Fruit fly (Drosophila melanogaster) whole organism: ENCODE data around the gene t-cup.

ENCODE experiments used
- CG8478 ChIP-seq: fragments of >200 bp; optimal IDR thresholded peaks from 2 replicates; lab custom pipeline; 2018; ENCODE audit warnings: inconsistent platforms
- Dll ChIP-seq: fragments of >200 bp; optimal IDR thresholded peaks from 2 replicates; lab custom pipeline; 2017
- EcR ChIP-seq, 2 experiments: fragments of >200 bp; optimal IDR thresholded peaks; 2 replicates each; lab custom pipeline; 2017; ENCODE audit warnings: missing biosample characterization in 2 of 2, missing genetic modification characterization in 2 of 2, missing genetic modification reagents in 2 of 2
- pan ChIP-seq: fragments of >200 bp; optimal IDR thresholded peaks from 2 replicates; lab custom pipeline; 2017
- psq ChIP-seq: fragments of >200 bp; optimal IDR thresholded peaks from 2 replicates; lab custom pipeline; 2017
- usp ChIP-seq: fragments of >200 bp; optimal IDR thresholded peaks from 2 replicates; lab custom pipeline; 2017; ENCODE audit warnings: missing biosample characterization, missing genetic modification characterization, mixed read lengths

The t-cup gene

DNA sequence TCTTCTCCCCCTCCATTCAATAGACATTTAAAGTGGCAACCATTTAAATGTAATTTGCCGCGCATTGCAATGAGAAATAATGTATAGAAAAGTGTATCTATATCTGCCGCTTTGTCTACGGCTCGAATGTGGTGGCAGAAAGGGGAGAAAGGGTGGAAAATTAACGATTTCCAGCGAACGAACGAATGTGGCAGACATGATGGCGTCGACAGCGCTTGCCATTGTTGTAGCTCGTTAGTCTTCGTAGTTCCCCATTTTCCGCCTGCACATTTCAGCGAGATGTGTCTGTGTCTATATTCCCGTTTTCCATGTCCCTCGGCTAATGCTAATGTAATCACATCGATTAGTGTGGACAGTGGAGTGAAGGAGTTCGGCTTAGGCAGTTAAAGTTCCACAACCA, 15.4 kb upstream of the t-cup start:
- TF ChIP-seq psq (lab: Kevin White, UChicago): no peak
- TF ChIP-seq Dll: no peak
- no peak for TF ChIP-seq CG8478 (lab: Kevin White, UChicago)
- TF ChIP-seq EcR (GFP tag; optimal IDR thresholded peaks at IDR 0.05; lab: Kevin White, UChicago): no peak

DNA sequence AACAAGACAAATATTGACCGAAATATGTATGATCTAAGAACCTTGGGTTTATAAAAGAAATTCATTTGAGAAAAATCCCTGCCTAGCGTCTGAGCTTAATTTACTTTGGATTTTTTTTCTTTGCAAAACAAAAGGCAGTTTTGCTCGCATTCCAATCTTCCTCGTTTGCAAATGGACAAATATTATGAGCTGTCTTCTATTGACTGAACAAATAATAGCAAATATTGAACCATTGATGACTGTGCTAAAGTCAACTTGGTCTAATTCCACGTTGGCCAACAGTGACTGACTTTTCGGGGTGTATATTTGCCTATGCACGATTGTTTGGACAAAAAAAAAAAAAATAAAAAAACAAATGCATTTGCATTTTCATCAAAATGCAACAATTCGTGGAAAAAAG, 12.3 kb upstream of the t-cup start:
- TF ChIP-seq EcR (GFP tag; optimal IDR thresholded peaks at IDR 0.05; lab: Kevin White, UChicago) (no peak), Dll (no peak), psq (lab: Kevin White, UChicago) (no peak), pan (lab: Kevin White, UChicago) (no peak), usp (GFP tag; lab: Kevin White, UChicago) (no peak), CG8478 (lab: Kevin White, UChicago) (no peak)

DNA sequence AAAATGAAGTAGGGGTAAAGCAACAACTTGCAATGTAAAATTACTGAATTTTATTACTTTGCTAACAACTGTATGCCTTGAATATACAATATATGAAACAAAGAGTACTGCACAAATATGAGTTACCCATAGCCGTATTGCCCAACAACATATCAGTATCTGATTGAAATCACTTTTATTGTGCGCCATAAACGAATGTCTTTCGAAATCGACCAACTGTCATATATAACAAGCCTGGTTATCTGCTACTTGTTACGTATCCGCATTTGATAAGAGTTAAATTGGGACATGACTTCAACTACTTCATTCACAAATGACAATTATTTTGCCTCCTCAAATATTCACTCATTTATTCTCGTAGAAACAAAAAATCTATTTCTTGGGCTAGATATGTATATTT, 11.5 kb upstream of the t-cup start:
- no peak for TF ChIP-seq Dll
- TF ChIP-seq CG8478 (lab: Kevin White, UChicago): no peak
- no peak for TF ChIP-seq pan (lab: Kevin White, UChicago)
- TF ChIP-seq EcR (GFP tag; optimal IDR thresholded peaks at IDR 0.05; lab: Kevin White, UChicago): no peak
- TF ChIP-seq usp (GFP tag; lab: Kevin White, UChicago): no peak
- no peak for TF ChIP-seq psq (lab: Kevin White, UChicago)

DNA sequence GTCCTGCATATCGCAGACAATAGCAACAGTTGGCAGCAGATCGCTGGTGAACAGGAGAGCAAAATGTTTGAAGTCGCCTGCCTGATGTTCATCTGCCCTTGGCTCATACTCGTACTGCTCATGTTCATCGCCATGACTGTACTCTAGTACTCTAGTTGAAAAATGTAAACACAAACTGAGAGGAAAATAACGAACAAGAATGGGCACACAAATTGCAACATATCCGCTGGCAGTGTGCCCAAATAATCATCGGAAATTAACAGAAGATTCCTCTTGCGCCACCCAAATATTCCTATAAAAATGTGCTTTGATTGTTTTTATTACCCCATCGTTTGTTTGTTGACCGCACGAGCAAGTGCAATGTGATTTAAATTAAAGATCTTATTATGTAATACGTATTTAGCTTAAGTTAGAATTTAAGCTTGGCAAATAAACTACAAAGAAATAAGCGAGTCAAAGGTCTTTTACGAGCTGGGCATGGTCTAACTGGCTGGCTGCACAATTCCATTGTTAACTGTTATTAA, 11.0 kb upstream of the t-cup start:
- TF ChIP-seq psq (lab: Kevin White, UChicago): no peak
- TF ChIP-seq pan (lab: Kevin White, UChicago): no peak
- TF ChIP-seq CG8478 (lab: Kevin White, UChicago): no peak
- no peak for TF ChIP-seq Dll
- TF ChIP-seq usp (GFP tag; lab: Kevin White, UChicago): no peak
- no peak for TF ChIP-seq EcR (GFP tag; optimal IDR thresholded peaks at IDR 0.05; lab: Kevin White, UChicago)

DNA sequence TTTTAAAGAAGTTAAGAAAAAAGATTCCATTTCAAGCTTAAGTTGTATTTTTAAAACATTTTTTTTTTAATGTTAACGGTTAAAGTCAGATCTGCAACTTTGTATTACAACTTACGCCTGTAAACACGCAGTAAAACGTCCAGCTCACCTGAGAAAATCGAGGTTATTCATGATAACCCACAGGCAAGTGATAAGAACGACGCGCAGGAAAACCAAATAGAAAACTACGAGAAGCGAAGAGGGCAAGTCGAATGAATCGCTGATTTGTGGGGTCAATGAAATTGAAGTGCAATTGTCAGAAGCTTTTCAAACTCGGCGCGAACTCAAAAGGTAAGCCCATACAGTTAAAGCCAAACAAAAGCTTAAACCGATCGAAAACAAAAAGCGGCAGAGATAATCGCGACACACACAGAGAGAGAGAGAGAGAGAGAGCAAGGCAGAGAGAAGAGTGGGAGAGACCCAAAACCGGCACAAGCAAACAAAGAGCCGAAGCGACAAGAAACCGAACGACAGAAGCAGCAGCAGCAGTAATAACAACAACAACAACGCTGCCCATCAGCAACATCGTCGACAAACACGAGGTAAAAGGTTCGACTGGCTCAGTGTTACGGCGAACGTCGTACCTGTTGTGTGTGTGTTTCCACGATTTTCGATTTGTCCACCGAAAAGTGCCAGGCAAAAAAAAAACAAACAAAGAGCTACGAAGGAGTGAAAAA, 10.4 kb upstream of the t-cup start, which contains the start of gene CG43051:
CG43051 (plus strand) TSS at position 602 of the 716 bp plus-strand sequence.
- TF ChIP-seq EcR (GFP tag; optimal IDR thresholded peaks at IDR 0.05; lab: Kevin White, UChicago): peak; percentile 3 to 30
- no peak for TF ChIP-seq pan (lab: Kevin White, UChicago)

DNA sequence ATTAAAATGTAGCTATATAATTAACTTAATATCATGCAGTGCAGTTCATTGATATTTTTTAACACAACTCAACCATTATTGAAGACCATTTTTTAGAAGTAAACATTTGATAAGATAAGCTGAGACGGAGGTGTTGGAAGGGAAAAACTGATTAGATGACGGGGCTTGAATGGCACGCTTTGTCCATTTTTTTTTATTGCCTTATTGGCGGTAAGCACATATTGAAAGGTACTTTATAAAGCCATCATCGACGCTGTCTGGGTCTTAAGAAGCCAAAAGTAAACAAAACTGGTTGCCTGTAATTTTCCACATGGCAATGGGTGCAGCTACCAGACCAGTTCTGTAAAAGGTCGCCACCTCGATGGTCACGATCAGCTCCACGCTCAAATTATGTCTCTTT, 9.6 kb upstream of the t-cup start:
- TF ChIP-seq CG8478 (lab: Kevin White, UChicago) (no peak), EcR (GFP tag; optimal IDR thresholded peaks at IDR 0.05; lab: Kevin White, UChicago) (no peak), pan (lab: Kevin White, UChicago) (no peak), usp (GFP tag; lab: Kevin White, UChicago) (no peak), psq (lab: Kevin White, UChicago) (no peak), Dll (no peak)

DNA sequence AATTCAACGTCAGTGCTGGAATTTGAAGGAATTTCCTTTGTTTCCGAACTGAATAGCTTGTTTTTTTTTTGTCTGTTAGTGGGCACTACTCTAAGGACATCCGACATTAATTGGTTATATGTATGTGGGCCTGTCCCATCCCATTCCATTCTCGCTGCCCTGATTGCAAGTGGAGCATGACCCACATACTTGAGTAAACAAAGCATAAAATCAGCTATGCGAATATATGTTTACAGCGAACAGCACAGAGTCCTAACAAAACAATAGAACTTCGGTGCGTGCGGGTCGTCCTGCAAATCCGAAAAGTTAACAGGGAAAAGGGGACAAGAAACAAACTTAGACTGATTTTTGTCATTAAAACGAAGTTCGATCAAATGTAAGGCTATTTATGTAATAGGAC, 8.5 kb upstream of the t-cup start:
- TF ChIP-seq EcR (GFP tag; optimal IDR thresholded peaks at IDR 0.05; lab: Kevin White, UChicago) (no peak), psq (lab: Kevin White, UChicago) (no peak), usp (GFP tag; lab: Kevin White, UChicago) (no peak), Dll (no peak), CG8478 (lab: Kevin White, UChicago) (no peak), pan (lab: Kevin White, UChicago) (no peak)

DNA sequence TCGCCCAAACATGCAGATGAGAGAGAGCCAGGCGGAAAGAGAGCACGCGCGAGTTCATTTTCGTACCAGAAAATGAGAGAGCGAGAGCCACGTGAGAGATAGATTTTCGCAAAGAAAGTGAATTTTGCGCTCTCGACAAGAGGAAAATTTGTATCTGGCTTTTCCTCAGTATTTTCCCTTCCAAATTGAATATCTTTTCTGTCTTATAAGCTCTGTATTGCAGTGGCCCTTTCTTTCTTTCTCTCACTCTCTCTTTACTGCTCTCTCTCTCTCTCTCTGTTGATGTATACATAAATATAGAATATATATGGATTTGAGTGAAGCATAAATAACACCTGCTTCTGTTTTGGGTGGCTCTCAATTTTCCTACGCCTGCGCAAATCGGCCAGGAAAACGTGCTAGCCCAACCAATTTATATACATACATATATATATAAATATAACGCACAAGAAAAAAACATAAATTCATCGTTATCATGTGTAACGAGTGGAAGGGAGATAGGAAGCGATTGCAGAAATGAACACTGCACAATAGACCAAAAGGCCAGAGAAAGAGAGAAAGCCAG, 7.8 kb upstream of the t-cup start:
- no peak for TF ChIP-seq usp (GFP tag; lab: Kevin White, UChicago)

DNA sequence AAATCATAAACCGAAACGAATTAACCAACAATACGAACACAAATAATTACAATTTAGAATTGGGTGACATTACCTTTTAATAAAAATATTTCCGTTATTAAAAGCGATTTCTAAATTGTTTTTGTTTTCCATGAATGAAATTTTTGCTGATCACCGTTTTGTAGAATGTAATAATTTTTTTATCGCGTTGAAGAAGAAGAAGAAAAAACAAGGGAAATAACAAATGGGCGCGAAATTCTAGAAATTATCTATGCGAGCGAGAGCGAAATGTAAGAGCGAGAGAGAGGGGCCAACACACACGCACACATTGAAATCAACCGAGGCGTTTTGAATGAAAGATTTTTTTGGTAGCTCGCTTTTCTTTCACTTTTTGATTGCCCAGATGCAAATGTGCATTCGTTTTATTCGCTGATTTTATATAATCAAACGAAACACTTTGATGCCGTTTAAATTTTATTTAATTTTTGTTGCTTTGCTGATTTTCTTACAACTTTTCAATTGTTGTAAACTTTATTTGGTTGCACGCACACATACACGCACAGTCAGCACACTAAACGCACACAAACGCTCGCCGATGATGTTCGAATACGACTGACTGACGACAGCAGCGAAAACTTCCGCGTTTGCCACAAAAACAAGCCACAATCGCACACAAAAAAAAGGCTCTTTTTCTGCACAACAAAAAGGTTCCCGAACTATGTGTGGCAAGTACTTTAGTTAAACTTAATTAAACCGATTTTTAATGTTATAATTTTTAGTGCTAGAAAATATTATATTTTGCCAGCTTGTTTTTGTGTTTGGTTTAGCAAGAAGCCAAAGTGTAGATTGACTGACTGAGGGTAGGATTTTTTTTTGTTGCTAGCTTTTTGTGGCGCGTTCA, 7.1 kb upstream of the t-cup start:
- no peak for TF ChIP-seq psq (lab: Kevin White, UChicago)
- TF ChIP-seq pan (lab: Kevin White, UChicago): no peak
- TF ChIP-seq EcR (GFP tag; optimal IDR thresholded peaks at IDR 0.05; lab: Kevin White, UChicago): no peak
- TF ChIP-seq usp (GFP tag; lab: Kevin White, UChicago): no peak
- no peak for TF ChIP-seq CG8478 (lab: Kevin White, UChicago)
- TF ChIP-seq Dll: no peak

DNA sequence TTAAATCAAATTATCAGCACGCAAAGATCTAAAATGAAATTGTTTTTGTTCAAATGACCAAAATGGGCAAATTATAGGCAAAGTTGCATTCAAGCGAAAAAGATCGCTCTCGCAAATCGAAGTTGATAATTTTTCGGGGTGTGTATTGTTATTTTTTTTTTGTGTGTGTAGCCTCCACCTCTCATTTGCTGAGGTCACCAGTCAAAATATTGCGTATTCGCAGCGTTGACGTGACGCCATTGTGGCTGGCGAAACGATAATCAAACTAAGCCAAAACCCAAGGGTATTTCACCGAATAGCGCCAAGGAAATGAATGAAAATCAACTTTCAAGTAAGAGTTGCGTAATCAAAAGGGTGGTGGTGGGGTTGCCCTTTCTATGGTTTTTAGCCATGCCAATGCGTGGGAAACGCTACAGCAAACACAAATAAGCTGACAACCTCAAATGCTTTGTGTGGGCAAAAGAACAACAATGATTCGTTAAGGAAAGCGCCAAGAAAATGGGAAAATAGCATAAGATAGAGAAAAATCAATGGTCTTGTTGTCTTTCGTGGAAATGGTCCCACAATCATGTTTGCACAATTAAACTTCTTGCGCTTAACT, 5.8 kb upstream of the t-cup start:
- TF ChIP-seq CG8478 (lab: Kevin White, UChicago): no peak
- no peak for TF ChIP-seq pan (lab: Kevin White, UChicago)
- TF ChIP-seq Dll: no peak
- no peak for TF ChIP-seq usp (GFP tag; lab: Kevin White, UChicago)
- no peak for TF ChIP-seq EcR (GFP tag; optimal IDR thresholded peaks at IDR 0.05; lab: Kevin White, UChicago)
- no peak for TF ChIP-seq psq (lab: Kevin White, UChicago)

DNA sequence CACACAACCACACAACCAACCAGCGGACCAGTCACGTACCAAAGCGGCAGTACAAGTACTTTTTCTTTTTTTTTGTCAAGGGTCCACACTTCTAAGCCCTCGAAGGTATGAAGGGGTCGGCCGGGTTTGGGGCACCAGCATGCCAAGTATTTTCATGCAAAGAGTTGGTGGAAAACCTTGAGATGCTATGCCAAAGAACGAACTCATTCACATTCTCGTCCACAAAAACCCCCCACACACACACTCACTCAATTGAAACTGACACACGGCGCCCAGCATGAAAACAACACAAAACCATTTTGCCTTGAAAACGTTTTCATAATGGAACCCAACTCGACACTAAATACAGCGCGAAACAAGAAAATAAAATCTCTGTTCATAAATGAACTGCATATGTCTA, 3.3 kb upstream of the t-cup start:
- no peak for TF ChIP-seq pan (lab: Kevin White, UChicago)
- TF ChIP-seq usp (GFP tag; lab: Kevin White, UChicago): no peak
- TF ChIP-seq EcR (GFP tag; optimal IDR thresholded peaks at IDR 0.05; lab: Kevin White, UChicago): no peak
- TF ChIP-seq CG8478 (lab: Kevin White, UChicago): no peak
- no peak for TF ChIP-seq psq (lab: Kevin White, UChicago)
- TF ChIP-seq Dll: no peak
